Worm (Caenorhabditis elegans) whole organism, L4 larva: Measurements from ENCODE around the gene F55C10.4.

Experiments
- lin-29 ChIP-seq: fragments of 200-800 bp; sonication (Bioruptor generic); IDR thresholded peaks from 2 replicates; pipeline ENCODE4 v1.3.6; 2022; ENCODE audit warnings: missing genetic modification reagents, missing genetic modification characterization, missing compliant biosample characterization
- nhr-237 ChIP-seq: sonication (generic microtip); optimal IDR thresholded peaks from 2 replicates; lab custom pipeline; 2017; ENCODE audit warnings: missing biosample characterization, missing genetic modification characterization
- nhr-28 ChIP-seq: fragments of 150-350 bp; optimal IDR thresholded peaks from 2 replicates; lab custom pipeline; 2014; ENCODE audit warnings: missing biosample characterization, missing genetic modification characterization
- unc-130 ChIP-seq: sonication (generic microtip); optimal IDR thresholded peaks from 2 replicates; lab custom pipeline; 2016; ENCODE audit warnings: missing genetic modification reagents, missing genetic modification characterization, missing compliant biosample characterization
- unc-39 ChIP-seq: sonication (generic microtip); optimal IDR thresholded peaks from 2 replicates; lab custom pipeline; 2017; ENCODE audit warnings: missing biosample characterization, missing genetic modification characterization

DNA sequence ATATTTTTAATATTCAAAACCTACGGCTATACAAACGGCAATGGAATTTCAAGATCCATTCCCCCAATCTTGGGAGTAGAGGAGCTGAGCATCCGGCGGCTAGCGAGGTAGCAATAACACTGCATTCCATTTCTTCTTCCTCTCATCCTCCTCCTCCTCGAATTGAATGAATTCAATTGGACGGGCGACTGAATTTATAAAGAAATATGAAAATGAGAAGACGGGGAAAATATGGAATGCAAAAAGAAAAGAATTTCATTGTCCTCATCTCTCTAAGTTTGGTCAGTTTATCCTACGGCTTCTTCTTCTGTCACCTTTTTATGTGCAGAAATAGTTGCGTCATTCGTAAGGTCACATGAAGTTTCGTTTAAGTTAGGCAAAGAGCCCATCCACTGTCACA lies 49.9 kb downstream of the F55C10.4 start:
- no peak for TF ChIP-seq unc-130
- no peak for TF ChIP-seq unc-39 (tag; lab: Kevin White, UChicago)
- no peak for TF ChIP-seq nhr-28 (tag; lab: Kevin White, UChicago)
- TF ChIP-seq nhr-237 (tag; lab: Kevin White, UChicago), result no peak
- no peak for TF ChIP-seq lin-29
